Worm (Caenorhabditis elegans) whole organism, L3 larva: Measurements from ENCODE around the gene str-73.

Experiments used
- R02D3.7 ChIP-seq: fragments of 150-350 bp; optimal IDR thresholded peaks from 2 replicates; lab custom pipeline; 2014; ENCODE audit warnings: missing biosample characterization, missing genetic modification characterization
- ZK546.5 ChIP-seq: sonication (generic microtip); optimal IDR thresholded peaks from 2 replicates; lab custom pipeline; 2017; ENCODE audit warnings: missing biosample characterization, missing genetic modification characterization
- aly-2 ChIP-seq: fragments of 150-350 bp; optimal IDR thresholded peaks from 2 replicates; lab custom pipeline; 2014; ENCODE audit warnings: missing biosample characterization, missing genetic modification characterization
- ama-1 ChIP-seq: fragments of 150-350 bp; optimal IDR thresholded peaks from 2 replicates; lab custom pipeline; 2018
- ceh-16 ChIP-seq: sonication (generic microtip); optimal IDR thresholded peaks from 2 replicates; lab custom pipeline; 2017; ENCODE audit warnings: missing biosample characterization, missing genetic modification characterization
- ceh-9 ChIP-seq: sonication (generic microtip); optimal IDR thresholded peaks from 2 replicates; lab custom pipeline; 2018; ENCODE audit warnings: missing biosample characterization, missing genetic modification characterization
- egl-27 ChIP-seq: sonication (generic microtip); optimal IDR thresholded peaks from 4 replicates; lab custom pipeline; 2017; ENCODE audit warnings: missing biosample characterization, missing genetic modification reagents, missing genetic modification characterization
- egl-5 ChIP-seq: fragments of 150-350 bp; optimal IDR thresholded peaks from 2 replicates; lab custom pipeline; 2017; ENCODE audit warnings: missing biosample characterization, missing genetic modification reagents, missing genetic modification characterization, inconsistent platforms
- elt-1 ChIP-seq: fragments of 150-350 bp; optimal IDR thresholded peaks from 2 replicates; lab custom pipeline; 2014; ENCODE audit warnings: missing biosample characterization, missing genetic modification characterization
- elt-2 ChIP-seq: sonication (generic microtip); optimal IDR thresholded peaks from 2 replicates; lab custom pipeline; 2016; ENCODE audit warnings: missing genetic modification reagents, mild to moderate bottlenecking, missing genetic modification characterization, missing compliant biosample characterization
- elt-3 ChIP-seq, 3 experiments: fragments of 150-350 bp in 1 of 3; sonication (generic microtip) in 2 of 3; optimal IDR thresholded peaks; 2 replicates in 2 of 3; 4 replicates in 1 of 3; lab custom pipeline; 2014 to 2017; ENCODE audit warnings: missing biosample characterization in 3 of 3, missing genetic modification characterization in 3 of 3
- eor-1 ChIP-seq, 2 experiments: fragments of 150-350 bp; optimal IDR thresholded peaks; 2 replicates each; lab custom pipeline; 2014 to 2018; ENCODE audit warnings: missing biosample characterization in 2 of 2, missing genetic modification characterization in 2 of 2
- fkh-2 ChIP-seq: fragments of 150-350 bp; optimal IDR thresholded peaks from 2 replicates; lab custom pipeline; 2014; ENCODE audit warnings: missing biosample characterization, missing genetic modification reagents, missing genetic modification characterization
- jun-1 ChIP-seq: fragments of 150-350 bp; optimal IDR thresholded peaks from 2 replicates; lab custom pipeline; 2014; ENCODE audit warnings: missing biosample characterization, missing genetic modification reagents, missing genetic modification characterization
- lin-15B ChIP-seq: fragments of 150-350 bp; optimal IDR thresholded peaks from 2 replicates; lab custom pipeline; 2014; ENCODE audit warnings: missing biosample characterization, missing genetic modification characterization
- lin-39 ChIP-seq: fragments of 150-350 bp; optimal IDR thresholded peaks from 2 replicates; lab custom pipeline; 2018; ENCODE audit warnings: missing biosample characterization, missing genetic modification reagents, missing genetic modification characterization
- mdl-1 ChIP-seq: fragments of 150-350 bp; optimal IDR thresholded peaks from 2 replicates; lab custom pipeline; 2014; ENCODE audit warnings: missing biosample characterization, missing genetic modification characterization
- mml-1 ChIP-seq: fragments of 150-350 bp; sonication (generic microtip); optimal IDR thresholded peaks from 3 replicates; lab custom pipeline; 2014; ENCODE audit warnings: missing biosample characterization, missing genetic modification characterization
- nhr-11 ChIP-seq: fragments of 150-350 bp; optimal IDR thresholded peaks from 2 replicates; lab custom pipeline; 2014; ENCODE audit warnings: missing biosample characterization, missing genetic modification characterization
- nhr-25 ChIP-seq: sonication (generic microtip); optimal IDR thresholded peaks from 2 replicates; lab custom pipeline; 2017; ENCODE audit warnings: missing biosample characterization, missing genetic modification characterization
- nhr-28 ChIP-seq: fragments of 150-350 bp; optimal IDR thresholded peaks from 2 replicates; lab custom pipeline; 2014; ENCODE audit warnings: missing biosample characterization, missing genetic modification characterization
- nhr-43 ChIP-seq: sonication (generic microtip); optimal IDR thresholded peaks from 2 replicates; lab custom pipeline; 2016; ENCODE audit warnings: mild to moderate bottlenecking, missing genetic modification characterization, missing compliant biosample characterization; ENCODE audit not compliant: poor library complexity, severe bottlenecking
- nhr-67 ChIP-seq: fragments of 150-350 bp; optimal IDR thresholded peaks from 2 replicates; lab custom pipeline; 2014; ENCODE audit warnings: missing biosample characterization, missing genetic modification characterization
- nhr-76 ChIP-seq: fragments of 150-350 bp; sonication (generic microtip); optimal IDR thresholded peaks from 5 replicates; lab custom pipeline; 2014; ENCODE audit warnings: missing biosample characterization, missing genetic modification characterization
- nhr-77 ChIP-seq: fragments of 150-350 bp; optimal IDR thresholded peaks from 2 replicates; lab custom pipeline; 2014; ENCODE audit warnings: missing biosample characterization, missing genetic modification characterization
- pqm-1 ChIP-seq: fragments of 150-350 bp; optimal IDR thresholded peaks from 2 replicates; lab custom pipeline; 2017; ENCODE audit warnings: missing biosample characterization, missing genetic modification characterization, inconsistent platforms
- skn-1 ChIP-seq: fragments of 150-350 bp; optimal IDR thresholded peaks from 2 replicates; lab custom pipeline; 2014; ENCODE audit warnings: missing biosample characterization, missing genetic modification characterization
- snpc-4 ChIP-seq: fragments of 150-350 bp; optimal IDR thresholded peaks from 2 replicates; lab custom pipeline; 2014; ENCODE audit warnings: missing biosample characterization, missing genetic modification characterization
- tbx-2 ChIP-seq: sonication (generic microtip); optimal IDR thresholded peaks from 2 replicates; lab custom pipeline; 2016; ENCODE audit warnings: mild to moderate bottlenecking, missing genetic modification characterization, missing compliant biosample characterization
- unc-39 ChIP-seq: sonication (generic microtip); optimal IDR thresholded peaks from 4 replicates; lab custom pipeline; 2017; ENCODE audit warnings: missing biosample characterization, missing genetic modification characterization
- unc-62 ChIP-seq: fragments of 150-350 bp; sonication (generic microtip); optimal IDR thresholded peaks from 4 replicates; lab custom pipeline; 2014; ENCODE audit warnings: missing biosample characterization, missing genetic modification reagents, missing genetic modification characterization
- ztf-11 ChIP-seq: fragments of 150-350 bp; optimal IDR thresholded peaks from 2 replicates; lab custom pipeline; 2014; ENCODE audit warnings: missing biosample characterization, missing genetic modification characterization
- ztf-4 ChIP-seq: fragments of 150-350 bp; optimal IDR thresholded peaks from 2 replicates; lab custom pipeline; 2014; ENCODE audit warnings: missing biosample characterization, missing genetic modification characterization

Gene str-73

DNA sequence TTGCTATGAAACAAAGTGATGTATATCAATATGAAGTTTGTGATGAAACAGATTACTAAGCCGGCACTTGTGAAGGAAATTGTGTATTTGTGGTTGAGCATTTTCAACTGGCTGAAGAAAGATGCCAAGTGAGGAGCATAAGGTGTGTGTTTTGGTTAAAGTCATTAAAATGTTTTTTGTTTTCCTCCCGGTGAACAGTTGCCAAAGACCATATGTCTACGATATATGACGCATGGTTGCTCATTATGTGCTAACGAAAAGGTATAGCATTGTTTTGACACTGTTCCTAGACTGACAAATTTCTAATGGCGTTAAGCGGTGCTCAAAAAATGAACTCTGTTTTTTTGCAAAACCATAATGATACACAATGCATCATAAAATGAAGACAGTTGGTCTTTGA is 13.0 kb upstream of the str-73 start, which contains the start of gene str-55:
str-55 (minus strand) TSS at position 101 of the 400 bp plus-strand sequence.
- no peak for TF ChIP-seq snpc-4 (tag; lab: Kevin White, UChicago)
- no peak for TF ChIP-seq nhr-28 (tag; lab: Kevin White, UChicago)
- TF ChIP-seq elt-1 (tag; lab: Kevin White, UChicago): no peak
- no peak for TF ChIP-seq skn-1 (tag; lab: Kevin White, UChicago)
- no peak for TF ChIP-seq ceh-9 (tag; lab: Kevin White, UChicago)

DNA sequence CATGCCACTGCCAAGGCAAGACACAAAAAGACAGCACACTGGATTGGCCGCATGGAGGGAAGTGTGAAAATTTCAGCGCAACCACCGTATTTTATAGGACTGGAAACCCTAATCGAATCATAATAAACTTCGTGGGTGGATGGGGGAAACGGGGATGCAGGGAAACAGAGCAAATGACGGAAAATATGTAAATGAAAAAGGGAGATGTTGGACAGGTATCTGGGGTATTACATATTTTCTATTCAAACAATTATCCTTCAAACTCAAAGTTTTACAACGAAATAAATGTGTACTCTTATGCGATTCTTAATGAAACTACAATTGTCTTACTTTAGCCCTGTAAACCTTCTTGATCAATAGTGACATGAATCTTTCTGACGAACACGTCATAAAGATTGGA is 10.3 kb upstream of the str-73 start, which contains the start of gene F26D2.16:
F26D2.16 (minus strand) TSS at position 101 of the 400 bp plus-strand sequence.
- no peak for TF ChIP-seq nhr-43 (tag; lab: Kevin White, UChicago)
- no peak for TF ChIP-seq nhr-25
- TF ChIP-seq lin-39 (tag; lab: Kevin White, UChicago): no peak
- no peak for TF ChIP-seq snpc-4 (tag; lab: Kevin White, UChicago)
- TF ChIP-seq tbx-2 (tag; lab: Kevin White, UChicago): no peak
- no peak for TF ChIP-seq R02D3.7 (tag; lab: Kevin White, UChicago)
- TF ChIP-seq ZK546.5: no peak
- TF ChIP-seq ama-1 (lab: Kevin White, UChicago): no peak
- no peak for TF ChIP-seq fkh-2
- no peak for TF ChIP-seq ztf-4
- no peak for TF ChIP-seq eor-1 (tag; optimal IDR thresholded peaks at IDR 0.05; lab: Kevin White, UChicago)
- TF ChIP-seq ceh-9 (tag; lab: Kevin White, UChicago): no peak
- TF ChIP-seq ceh-16 (tag; lab: Kevin White, UChicago): no peak

DNA sequence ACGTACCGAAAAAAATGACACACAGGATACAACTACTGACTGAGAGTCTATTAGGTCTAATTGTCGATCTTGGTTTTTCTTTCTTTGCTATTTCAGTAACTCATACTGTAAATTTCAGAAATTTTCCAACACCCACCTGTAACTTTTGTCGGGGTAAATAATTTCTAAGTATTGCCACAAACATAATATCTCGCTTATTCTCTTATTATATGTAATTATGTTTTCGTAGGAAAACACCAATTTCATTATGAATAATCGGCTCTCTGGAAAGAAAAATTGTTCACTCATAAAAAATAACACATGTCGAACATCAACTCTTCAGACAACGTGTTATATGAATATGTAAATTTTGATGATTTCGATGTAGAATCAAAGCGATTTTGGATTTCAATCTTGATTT is 9.3 kb upstream of the str-73 start, which contains the start of gene srw-48:
srw-48 (plus strand) TSS at position 301 of the 400 bp plus-strand sequence.
- TF ChIP-seq jun-1 (tag; lab: Kevin White, UChicago) (no peak), nhr-67 (no peak), nhr-11 (tag; lab: Kevin White, UChicago) (no peak), mml-1 (tag; lab: Kevin White, UChicago) (no peak), unc-39 (tag; lab: Kevin White, UChicago) (no peak)

DNA sequence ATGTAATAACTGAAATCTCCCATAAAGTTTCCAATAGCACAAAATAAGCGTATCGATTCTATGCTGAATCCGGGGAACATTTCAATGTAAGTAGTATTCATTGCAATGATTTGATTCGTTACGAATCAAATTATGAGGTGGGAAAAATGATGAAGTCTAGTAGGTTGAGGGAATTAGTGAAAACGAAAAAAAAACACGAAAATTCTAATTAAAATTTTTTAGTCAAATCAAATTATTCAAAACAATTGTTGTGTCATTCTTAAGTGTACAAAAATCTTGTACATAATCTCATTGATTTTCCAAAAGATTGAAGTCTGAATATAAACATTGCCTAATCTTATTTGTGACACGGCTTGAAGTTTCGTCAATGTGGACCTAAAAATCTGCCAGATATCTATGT is 5.6 kb upstream of the str-73 start, which contains the start of gene srw-29:
srw-29 (minus strand) TSS at position 101 of the 400 bp plus-strand sequence.
- TF ChIP-seq ceh-9 (tag; lab: Kevin White, UChicago): no peak
- TF ChIP-seq unc-39 (tag; lab: Kevin White, UChicago): no peak
- no peak for TF ChIP-seq elt-1 (tag; lab: Kevin White, UChicago)
- TF ChIP-seq elt-2: no peak
- TF ChIP-seq nhr-11 (tag; lab: Kevin White, UChicago): no peak
- no peak for TF ChIP-seq ZK546.5
- TF ChIP-seq mdl-1 (tag; lab: Kevin White, UChicago): no peak
- TF ChIP-seq lin-15B (tag; lab: Kevin White, UChicago): no peak
- no peak for TF ChIP-seq fkh-2
- TF ChIP-seq egl-5 (tag; lab: Kevin White, UChicago): no peak
- no peak for TF ChIP-seq nhr-77

DNA sequence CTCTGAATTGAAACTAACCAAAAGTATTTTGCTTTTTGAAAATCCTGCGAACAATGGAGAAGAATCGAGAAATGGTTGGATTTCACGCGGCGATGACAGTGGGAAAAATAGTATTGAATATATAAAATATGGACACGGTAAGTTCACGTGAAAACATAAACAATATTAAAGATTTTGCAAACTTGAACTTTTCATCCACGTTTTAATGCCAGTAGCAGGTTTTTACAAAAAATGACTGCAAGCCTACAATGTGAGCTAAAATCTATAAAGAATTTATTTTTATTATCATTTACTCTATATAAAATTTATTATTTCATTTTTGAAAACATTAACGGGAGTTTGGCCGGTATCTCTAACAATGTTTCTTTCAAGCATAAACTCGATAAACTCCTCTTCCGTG is 537 bp upstream of the str-73 start, which contains the start of gene F26D2.10:
F26D2.10 (minus strand) TSS at position 101 of the 400 bp plus-strand sequence.
- TF ChIP-seq pqm-1 (tag; lab: Kevin White, UChicago) (no peak), tbx-2 (tag; lab: Kevin White, UChicago) (no peak), nhr-77 (no peak), nhr-28 (tag; lab: Kevin White, UChicago) (no peak), lin-15B (tag; lab: Kevin White, UChicago) (no peak), nhr-43 (tag; lab: Kevin White, UChicago) (no peak), ztf-11 (tag; lab: Kevin White, UChicago) (no peak), nhr-76 (tag; lab: Kevin White, UChicago) (no peak), nhr-25 (no peak), ZK546.5 (no peak), egl-27 (tag; lab: Kevin White, UChicago) (no peak), snpc-4 (tag; lab: Kevin White, UChicago) (no peak), jun-1 (tag; lab: Kevin White, UChicago) (no peak), elt-3 (tag; optimal IDR thresholded peaks at IDR 0.05; lab: Kevin White, UChicago) (no peak), nhr-67 (no peak), R02D3.7 (tag; lab: Kevin White, UChicago) (no peak), skn-1 (tag; lab: Kevin White, UChicago) (no peak), unc-62 (GFP tag; lab: Kevin White, UChicago) (no peak), aly-2 (no peak)
- TF ChIP-seq, all 47 proteins: peak for 0
